Worm (Caenorhabditis elegans): ENCODE data around the gene plc-1.

DNA sequence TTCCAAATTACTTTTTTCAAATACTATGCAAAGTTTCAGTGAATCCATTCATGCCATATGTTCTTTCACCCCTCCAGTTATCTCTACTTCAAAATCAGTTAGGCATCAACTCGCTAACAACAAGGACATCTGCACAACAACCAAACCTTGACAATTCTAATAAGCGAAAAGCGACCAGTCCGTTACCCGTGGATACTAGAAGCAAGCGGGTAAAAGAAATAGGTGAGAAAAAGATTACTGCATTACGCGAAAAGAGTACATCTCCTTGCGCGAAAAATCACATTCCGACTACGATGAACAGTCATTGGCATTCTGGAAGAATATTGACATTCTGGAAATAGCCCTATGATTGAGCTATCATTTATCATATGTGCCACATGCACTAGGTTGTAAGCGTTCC, 82.3 kb downstream of the plc-1 start:
- TF ChIP-seq ama-1 (optimal IDR thresholded peaks at IDR 0.05): no peak
- TF ChIP-seq flt-1 (GFP tag; IDR thresholded peaks at IDR 0.05): no peak
- TF ChIP-seq ceh-13 (GFP tag; optimal IDR thresholded peaks at IDR 0.05): no peak
- TF ChIP-seq hnd-1 (tag; optimal IDR thresholded peaks at IDR 0.05): no peak
- no peak for TF ChIP-seq sea-1 (GFP tag; conservative IDR thresholded peaks at IDR 0.05)
- no peak for TF ChIP-seq ceh-36 (tag; optimal IDR thresholded peaks at IDR 0.05)
- no peak for TF ChIP-seq hmbx-1 (tag; optimal IDR thresholded peaks at IDR 0.05)
